Fruit fly (Drosophila melanogaster): ENCODE results near the gene CG12541.

CG12541 gene

dm6 chrX:7013320-7014214, 52.3 kb downstream of the CG12541 start, which contains the start of the genes CG3032 and CG4593:
Gene CG3032 (minus strand): TSS chrX:7013881.
Gene CG4593 (plus strand): TSS chrX:7013887.
- TF ChIP-seq noc (tag; optimal IDR thresholded peaks at IDR 0.05), result peak; percentile 75

dm6 chrX:7011063-7011743, 54.6 kb downstream of the CG12541 start, which contains the start of the genes cm, sloth1 and sloth2:
Gene cm (minus strand): TSS chrX:7011145.
Gene sloth1 (plus strand): TSS chrX:7011357.
Gene sloth2 (plus strand): TSS chrX:7011357.
- peak; percentile 85 for TF ChIP-seq noc (tag; optimal IDR thresholded peaks at IDR 0.05)

- no peak for TF ChIP-seq noc (tag; optimal IDR thresholded peaks at IDR 0.05)
Measured at dm6 chrX:7008102-7009087, 57.5 kb downstream of the CG12541 start.

dm6 chrX:7007693-7008092, 58.2 kb downstream of the CG12541 start:
- TF ChIP-seq noc (tag; optimal IDR thresholded peaks at IDR 0.05), result no peak

- TF ChIP-seq noc (tag; optimal IDR thresholded peaks at IDR 0.05), result no peak
Measured at dm6 chrX:7005444-7005843, 60.4 kb downstream of the CG12541 start.

- no peak for TF ChIP-seq noc (tag; optimal IDR thresholded peaks at IDR 0.05)
Measured at dm6 chrX:7004101-7004700, 61.7 kb downstream of the CG12541 start.

- peak; percentile 27 for TF ChIP-seq noc (tag; optimal IDR thresholded peaks at IDR 0.05)
Measured at dm6 chrX:7001135-7001769, 64.6 kb downstream of the CG12541 start.

- TF ChIP-seq noc (tag; optimal IDR thresholded peaks at IDR 0.05), result peak; percentile 54
Measured at dm6 chrX:7000444-7001134, 65.3 kb downstream of the CG12541 start.

- TF ChIP-seq noc (tag; optimal IDR thresholded peaks at IDR 0.05), result peak; percentile 67
Measured at dm6 chrX:6998492-6998852, 67.4 kb downstream of the CG12541 start, which contains the start of gene Inx2. Gene Inx2 (plus strand): TSS chrX:6998672.

- TF ChIP-seq noc (tag; optimal IDR thresholded peaks at IDR 0.05), result no peak
Measured at dm6 chrX:6997653-6998491, 68.0 kb downstream of the CG12541 start.

dm6 chrX:6996965-6997652, 68.7 kb downstream of the CG12541 start:
- no peak for TF ChIP-seq noc (tag; optimal IDR thresholded peaks at IDR 0.05)

- TF ChIP-seq noc (tag; optimal IDR thresholded peaks at IDR 0.05), result no peak
Measured at dm6 chrX:6996130-6996529, 69.7 kb downstream of the CG12541 start.

All from whole organism, larva.